Fruit fly (Drosophila melanogaster): ENCODE results near the gene CG44954.

Gene CG44954

DNA sequence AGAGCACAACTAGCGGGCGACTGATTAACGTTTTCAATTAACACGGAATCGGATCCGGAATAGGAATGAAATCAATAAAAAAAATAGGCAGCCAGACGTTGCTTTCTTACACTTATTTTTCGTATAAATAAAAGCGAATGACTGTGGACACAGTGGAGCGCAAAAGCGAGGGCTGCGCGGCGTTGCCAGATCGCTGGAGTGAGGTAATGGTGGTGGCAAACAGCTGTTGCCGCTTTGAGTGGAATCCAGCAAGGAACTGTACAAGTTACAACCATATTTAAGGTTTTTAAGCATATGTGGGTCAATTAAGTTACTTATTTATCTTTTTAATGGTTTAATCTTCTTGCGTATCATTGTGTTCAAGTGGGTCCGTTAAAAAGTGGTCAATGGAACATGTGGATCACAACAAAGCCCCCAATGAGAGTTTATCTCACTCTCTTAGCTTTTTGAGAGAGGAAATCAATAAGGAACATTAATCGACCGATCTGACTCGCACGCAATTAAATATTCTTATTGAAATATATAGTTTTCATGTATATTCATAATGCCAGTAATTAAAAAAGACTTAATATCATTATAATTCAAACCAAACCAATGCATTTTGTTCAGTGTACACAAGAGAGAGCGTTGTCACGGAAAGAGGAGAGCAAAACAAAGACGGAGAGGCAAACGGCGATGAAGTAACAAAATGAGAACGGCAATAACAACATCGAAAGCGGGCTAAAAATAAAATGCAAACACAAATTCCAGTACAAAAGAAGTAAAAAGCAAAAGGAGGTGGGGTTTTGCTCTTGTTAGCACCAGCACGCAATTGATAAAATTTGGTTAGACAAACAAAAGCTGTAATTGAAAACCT, 21.3 kb downstream of the CG44954 start (continued):
- peak; percentile 84 to 94 for TF ChIP-seq Hr51 (GFP tag; optimal IDR thresholded peaks at IDR 0.05)
- TF ChIP-seq slp2 (GFP tag; optimal IDR thresholded peaks at IDR 0.05) = peak; percentile 82
- TF ChIP-seq CG1832 (GFP tag; optimal IDR thresholded peaks at IDR 0.05) = no peak
- TF ChIP-seq CG32772 (GFP tag; IDR thresholded peaks at IDR 0.05) = peak; percentile 92
- peak in 1 of 2 experiments; percentile 90 for TF ChIP-seq Eip74EF (GFP tag; optimal IDR thresholded peaks at IDR 0.05)
- TF ChIP-seq CG7963 (GFP tag; IDR thresholded peaks at IDR 0.05; ENCODE audit: partially characterized antibody) = no peak
- TF ChIP-seq CG16779 (GFP tag; IDR thresholded peaks at IDR 0.05) = peak; percentile 87
- peak; percentile 62 for TF ChIP-seq NC2α (GFP tag; optimal IDR thresholded peaks at IDR 0.05)
- TF ChIP-seq Dek (tag; optimal IDR thresholded peaks at IDR 0.05) = peak; percentile 88
- TF ChIP-seq insv (GFP tag; optimal IDR thresholded peaks at IDR 0.05) = peak in 1 of 2 experiments; percentile 21
- peak; percentile 96 for TF ChIP-seq Drgx (GFP tag; IDR thresholded peaks at IDR 0.05)
- TF ChIP-seq H15 (GFP tag; IDR thresholded peaks at IDR 0.05) = peak; percentile 93
- TF ChIP-seq sna (GFP tag; IDR thresholded peaks at IDR 0.05; ENCODE audit: partially characterized antibody) = no peak
- peak; percentile 88 for TF ChIP-seq Sox100B (GFP tag; optimal IDR thresholded peaks at IDR 0.05)
- TF ChIP-seq CG8388 (GFP tag; optimal IDR thresholded peaks at IDR 0.05) = peak; percentile 93
- peak; percentile 88 for TF ChIP-seq CG18764 (GFP tag; optimal IDR thresholded peaks at IDR 0.05)
- TF ChIP-seq hkb (optimal IDR thresholded peaks at IDR 0.05) = no peak
- peak; percentile 98 for TF ChIP-seq hkb (GFP tag; IDR thresholded peaks at IDR 0.05)
- TF ChIP-seq Neu2 (GFP tag; optimal IDR thresholded peaks at IDR 0.05; ENCODE audit: borderline replicate concordance) = peak; percentile 48
- peak; percentile 93 for TF ChIP-seq CG10366 (GFP tag; IDR thresholded peaks at IDR 0.05)
- TF ChIP-seq MBD-R2 (GFP tag; IDR thresholded peaks at IDR 0.05) = peak; percentile 68; the same call in 1 of the 2 replicates
- peak; percentile 36 for TF ChIP-seq CG17912 (GFP tag; optimal IDR thresholded peaks at IDR 0.05)
- TF ChIP-seq CG13123 (GFP tag; optimal IDR thresholded peaks at IDR 0.05) = peak; percentile 85
- TF ChIP-seq CG18262 (tag; optimal IDR thresholded peaks at IDR 0.05) = peak; percentile 93
- peak; percentile 93 for TF ChIP-seq otp (GFP tag; IDR thresholded peaks at IDR 0.05)
- peak; percentile 82 for TF ChIP-seq CG3407 (GFP tag; optimal IDR thresholded peaks at IDR 0.05)
- TF ChIP-seq CG14710 (tag; optimal IDR thresholded peaks at IDR 0.05) = peak; percentile 81
- peak; percentile 86 for TF ChIP-seq CHES-1-like (GFP tag; optimal IDR thresholded peaks at IDR 0.05)
- TF ChIP-seq H2.0 (GFP tag; IDR thresholded peaks at IDR 0.05) = peak; percentile 93
- TF ChIP-seq CG34224 (GFP tag; IDR thresholded peaks at IDR 0.05; ENCODE audit: partially characterized antibody) = no peak; the same call in 2 of the 3 replicates
- TF ChIP-seq sima (GFP tag; optimal IDR thresholded peaks at IDR 0.05) = peak; percentile 40
- TF ChIP-seq vfl (GFP tag; optimal IDR thresholded peaks at IDR 0.05) = peak; percentile 78
- TF ChIP-seq dmrt11E (tag; optimal IDR thresholded peaks at IDR 0.05) = peak; percentile 79
- TF ChIP-seq CoRest (tag; optimal IDR thresholded peaks at IDR 0.05) = peak; percentile 88
- peak; percentile 86 for TF ChIP-seq scrt (GFP tag; optimal IDR thresholded peaks at IDR 0.05)
- peak; percentile 79 for TF ChIP-seq CG3163 (GFP tag; optimal IDR thresholded peaks at IDR 0.05)
- no peak for TF ChIP-seq tna (GFP tag; IDR thresholded peaks at IDR 0.05; ENCODE audit: partially characterized antibody)
- TF ChIP-seq ase (GFP tag; IDR thresholded peaks at IDR 0.05) = peak; percentile 93; the same call in 2 of the 3 replicates
- no peak for TF ChIP-seq Bgb (GFP tag; IDR thresholded peaks at IDR 0.05; ENCODE audit: partially characterized antibody)
- peak; percentile 16 to 92 for TF ChIP-seq bsh (GFP tag; optimal IDR thresholded peaks at IDR 0.05)
- TF ChIP-seq Hr39 (optimal IDR thresholded peaks at IDR 0.05) = no peak
- TF ChIP-seq CG18476 (GFP tag; optimal IDR thresholded peaks at IDR 0.05) = peak; percentile 92
- no peak for TF ChIP-seq cg (GFP tag; optimal IDR thresholded peaks at IDR 0.05)
- TF ChIP-seq wor (GFP tag; IDR thresholded peaks at IDR 0.05) = peak; percentile 77
- TF ChIP-seq Opbp (GFP tag; IDR thresholded peaks at IDR 0.05; ENCODE audit: partially characterized antibody) = no peak
- peak; percentile 96 for TF ChIP-seq CG34422 (GFP tag; IDR thresholded peaks at IDR 0.05)
- TF ChIP-seq CG18011 (GFP tag; optimal IDR thresholded peaks at IDR 0.05) = peak; percentile 81
- peak; percentile 70 for TF ChIP-seq CG13624 (GFP tag; optimal IDR thresholded peaks at IDR 0.05)
